Worm (Caenorhabditis elegans): Measurements from ENCODE around the gene C30F2.5.

The C30F2.5 gene

ce11 chrX:16056404-16056803 lies 38.1 kb upstream of the C30F2.5 start (continued):
- peak; percentile 71 for TF ChIP-seq ceh-100 (GFP tag; IDR thresholded peaks at IDR 0.05)
- TF ChIP-seq ztf-6 (GFP tag; IDR thresholded peaks at IDR 0.05): peak; percentile 93
- TF ChIP-seq pbrm-1 (GFP tag; IDR thresholded peaks at IDR 0.05): peak; percentile 94
- TF ChIP-seq attf-5 (GFP tag; optimal IDR thresholded peaks at IDR 0.05): peak; percentile 28
- 0 out of 2 replicates have a peak, but pooled peaks have one; percentile 50 for TF ChIP-seq aptf-2 (GFP tag; conservative IDR thresholded peaks at IDR 0.05)
- TF ChIP-seq ztf-18 (tag; optimal IDR thresholded peaks at IDR 0.05): peak; percentile 68
- peak; percentile 97 for TF ChIP-seq rcor-1 (GFP tag; IDR thresholded peaks at IDR 0.05)
- peak; percentile 97 for TF ChIP-seq F22D6.2 (tag; optimal IDR thresholded peaks at IDR 0.05)
- TF ChIP-seq F49E8.2 (tag; optimal IDR thresholded peaks at IDR 0.05; ENCODE audit: insufficient read depth): no peak
- TF ChIP-seq zim-3 (tag; optimal IDR thresholded peaks at IDR 0.05): peak; percentile 6
- TF ChIP-seq die-1 (tag; optimal IDR thresholded peaks at IDR 0.05): peak; percentile 12
- TF ChIP-seq K11D2.4 (GFP tag; IDR thresholded peaks at IDR 0.05): peak; percentile 99
- peak; percentile 90 for TF ChIP-seq ztf-3 (GFP tag; optimal IDR thresholded peaks at IDR 0.05)
- peak; percentile 85 for TF ChIP-seq ets-4 (GFP tag; optimal IDR thresholded peaks at IDR 0.05)
- peak; percentile 95 for TF ChIP-seq egl-18 (GFP tag; IDR thresholded peaks at IDR 0.05)
- TF ChIP-seq hlh-12 (tag; optimal IDR thresholded peaks at IDR 0.05): no peak
- TF ChIP-seq F57A8.1 (GFP tag; optimal IDR thresholded peaks at IDR 0.05): peak; percentile 80
- TF ChIP-seq D2030.7 (GFP tag; IDR thresholded peaks at IDR 0.05): no peak
- TF ChIP-seq unc-62 (GFP tag; optimal IDR thresholded peaks at IDR 0.05): no peak
- peak; percentile 0 for TF ChIP-seq lsy-27 (tag; optimal IDR thresholded peaks at IDR 0.05; ENCODE audit: borderline replicate concordance, insufficient read depth)
- TF ChIP-seq bed-1 (GFP tag; IDR thresholded peaks at IDR 0.05): 0 out of 2 replicates have a peak, but pooled peaks have one; percentile 66
- peak; percentile 98 for TF ChIP-seq dox-1 (GFP tag; IDR thresholded peaks at IDR 0.05)
- TF ChIP-seq nfya-2 (GFP tag; IDR thresholded peaks at IDR 0.05): no peak
- TF ChIP-seq nhr-80 (tag; optimal IDR thresholded peaks at IDR 0.05): peak; percentile 89
- TF ChIP-seq ceh-79 (tag; optimal IDR thresholded peaks at IDR 0.05): peak; percentile 77
- TF ChIP-seq hsf-1 (GFP tag; IDR thresholded peaks at IDR 0.05): 0 out of 2 replicates have a peak, but pooled peaks have one; percentile 31
- TF ChIP-seq tbp1 (GFP tag; optimal IDR thresholded peaks at IDR 0.05): peak; percentile 78
- TF ChIP-seq hmg-20 (GFP tag; IDR thresholded peaks at IDR 0.05): peak; percentile 97
- peak; percentile 94 for TF ChIP-seq B0035.1 (tag; optimal IDR thresholded peaks at IDR 0.05)
- peak; percentile 97 for TF ChIP-seq gei-17 (GFP tag; optimal IDR thresholded peaks at IDR 0.05)

- no peak for TF ChIP-seq hmg-20 (GFP tag; IDR thresholded peaks at IDR 0.05)
- no peak for TF ChIP-seq hsf-1 (GFP tag; IDR thresholded peaks at IDR 0.05)
- TF ChIP-seq Y67H2A.10 (GFP tag; conservative IDR thresholded peaks at IDR 0.05): no peak
- no peak for TF ChIP-seq Y53G8AR.9 (GFP tag; conservative IDR thresholded peaks at IDR 0.05)
- TF ChIP-seq F22D6.2 (tag; optimal IDR thresholded peaks at IDR 0.05): no peak
- no peak for TF ChIP-seq sptf-2 (GFP tag; optimal IDR thresholded peaks at IDR 0.05)
- TF ChIP-seq nfya-2 (GFP tag; IDR thresholded peaks at IDR 0.05): no peak
- no peak for TF ChIP-seq atf-7 (tag; optimal IDR thresholded peaks at IDR 0.05)
- TF ChIP-seq Y56A3A.18 (GFP tag; IDR thresholded peaks at IDR 0.05): no peak
- TF ChIP-seq lin-35 (GFP tag; optimal IDR thresholded peaks at IDR 0.05): no peak
- no peak for TF ChIP-seq attf-3 (GFP tag; conservative IDR thresholded peaks at IDR 0.05)
- no peak for TF ChIP-seq hlh-12 (tag; optimal IDR thresholded peaks at IDR 0.05)
- no peak for TF ChIP-seq mxl-1 (tag; optimal IDR thresholded peaks at IDR 0.05)
Measured at ce11 chrX:16058845-16059244, 35.6 kb upstream of the C30F2.5 start, which contains the start of gene T27A8.2. TSS of gene T27A8.2 (minus strand) at chrX:16058945.

All from whole organism, young adult.